Worm (Caenorhabditis elegans) whole organism, L4/young adult: ENCODE data around the gene EEED8.14.

Experiments used
- dao-5 ChIP-seq: sonication (generic microtip); optimal IDR thresholded peaks from 2 replicates; lab custom pipeline; 2016; ENCODE audit warnings: missing genotype, missing genetic modification characterization, moderate library complexity, missing compliant biosample characterization
- him-1 ChIP-seq: sonication (generic microtip); optimal IDR thresholded peaks from 2 replicates; lab custom pipeline; 2016; ENCODE audit warnings: missing genotype, missing genetic modification reagents, missing genetic modification characterization, missing compliant biosample characterization

DNA sequence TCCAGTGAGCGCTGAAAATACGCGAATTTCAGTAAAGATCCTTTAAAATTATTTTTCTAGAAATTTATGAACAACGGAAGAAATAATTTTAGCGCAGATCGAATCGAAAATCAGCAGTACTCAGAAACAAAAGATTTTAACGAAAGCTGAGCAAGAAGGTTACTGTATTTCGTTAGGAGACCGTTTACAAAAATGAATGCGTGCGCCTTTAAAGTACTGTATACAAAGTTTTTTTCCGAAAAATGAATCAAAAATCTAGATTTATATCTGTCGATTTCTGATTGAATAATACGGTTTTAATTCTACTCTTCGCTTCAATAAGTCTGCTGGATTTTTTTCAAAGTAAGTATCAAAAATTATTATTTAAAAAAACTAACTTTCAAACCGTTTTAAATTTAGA, at the start of gene EEED8.14, which contains the start of gene EEED8.3:
- TF ChIP-seq him-1 (tag; lab: Kevin White, UChicago) (no peak), dao-5 (tag; lab: Kevin White, UChicago) (no peak)
